Worm (Caenorhabditis elegans): ENCODE data around the gene srg-61.

ce11 chrV:2774042-2774441, 33.9 kb upstream of the srg-61 start, which contains the start of gene srj-18:
- no peak for TF ChIP-seq ztf-11 (tag; optimal IDR thresholded peaks at IDR 0.05)
- no peak for TF ChIP-seq egl-27 (tag; optimal IDR thresholded peaks at IDR 0.05)
- no peak for TF ChIP-seq nhr-76 (tag; optimal IDR thresholded peaks at IDR 0.05)
- TF ChIP-seq ceh-82 (tag; optimal IDR thresholded peaks at IDR 0.05): no peak
- TF ChIP-seq lin-39 (tag; optimal IDR thresholded peaks at IDR 0.05): no peak
- no peak for TF ChIP-seq R02D3.7 (tag; optimal IDR thresholded peaks at IDR 0.05)
- no peak for TF ChIP-seq ama-1 (optimal IDR thresholded peaks at IDR 0.05)
- TF ChIP-seq nhr-12 (tag; optimal IDR thresholded peaks at IDR 0.05): no peak
- TF ChIP-seq skn-1 (tag; optimal IDR thresholded peaks at IDR 0.05): no peak
- TF ChIP-seq jun-1 (tag; optimal IDR thresholded peaks at IDR 0.05): no peak
- TF ChIP-seq pha-4 (tag; optimal IDR thresholded peaks at IDR 0.05): no peak

Data from whole organism, L3 larva.